Worm (Caenorhabditis elegans): ENCODE data around the gene F52F10.2.

Gene F52F10.2

DNA sequence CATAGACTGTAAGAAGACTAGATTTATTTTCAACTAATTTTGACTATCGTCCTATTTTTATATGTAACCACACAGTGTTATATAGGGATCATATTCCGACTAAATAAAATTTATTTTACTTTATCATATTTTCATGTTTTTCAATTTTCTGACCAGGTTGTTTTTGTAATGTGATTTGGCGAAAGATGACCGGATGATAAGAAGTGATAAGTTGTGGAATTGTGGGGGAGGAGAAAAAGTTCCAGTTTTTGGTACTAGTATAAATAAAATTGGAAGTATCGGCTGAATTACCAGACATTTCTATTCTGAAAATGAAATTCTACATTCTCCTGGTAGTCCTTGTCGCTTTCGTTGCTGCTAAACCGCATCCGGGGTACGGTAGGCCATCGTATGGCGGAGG, 37.5 kb downstream of the F52F10.2 start, which contains the start of gene F16B4.7:
Gene F16B4.7 (plus strand): TSS at position 301 of the 400 bp plus-strand sequence.
- TF ChIP-seq pax-3 (tag; optimal IDR thresholded peaks at IDR 0.05) (no peak), lsy-2 (tag; optimal IDR thresholded peaks at IDR 0.05) (no peak), pqm-1 (tag; optimal IDR thresholded peaks at IDR 0.05) (no peak)

DNA sequence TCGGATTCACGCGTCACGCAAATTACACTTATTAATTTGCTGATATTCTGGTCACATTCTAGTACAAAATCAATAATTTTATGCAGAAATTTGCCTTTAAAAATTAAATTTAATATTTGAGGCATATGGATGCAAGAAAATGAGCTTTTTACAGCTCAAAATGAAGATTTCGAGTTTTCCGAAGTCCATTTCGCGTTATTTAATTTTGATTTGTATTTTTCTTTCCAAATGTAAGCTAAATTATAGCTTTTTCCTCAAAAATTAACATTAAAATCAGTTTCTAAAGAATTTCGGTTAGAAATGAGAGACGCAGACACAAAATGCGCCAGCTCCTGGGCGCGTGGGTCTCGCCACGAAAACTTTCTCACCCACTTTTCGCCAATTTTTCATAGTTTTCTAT, 39.0 kb downstream of the F52F10.2 start, which contains the start of gene F16B4.6:
Gene F16B4.6 (plus strand): TSS at position 301 of the 400 bp plus-strand sequence.
- no peak for TF ChIP-seq mef-2 (tag; optimal IDR thresholded peaks at IDR 0.05)
- no peak for TF ChIP-seq dpl-1 (GFP tag; optimal IDR thresholded peaks at IDR 0.05)
- TF ChIP-seq ama-1 (optimal IDR thresholded peaks at IDR 0.05): no peak
- TF ChIP-seq irx-1 (tag; optimal IDR thresholded peaks at IDR 0.05): no peak
- TF ChIP-seq tbx-2 (tag; optimal IDR thresholded peaks at IDR 0.05): no peak
- no peak for TF ChIP-seq lin-35 (GFP tag; optimal IDR thresholded peaks at IDR 0.05)
- TF ChIP-seq aha-1 (tag; optimal IDR thresholded peaks at IDR 0.05): no peak
- TF ChIP-seq hlh-4 (tag; optimal IDR thresholded peaks at IDR 0.05): no peak
- TF ChIP-seq nhr-90 (tag; optimal IDR thresholded peaks at IDR 0.05; ENCODE audit: poor library complexity): no peak
- no peak for TF ChIP-seq zag-1 (tag; optimal IDR thresholded peaks at IDR 0.05)
- no peak for TF ChIP-seq hlh-17 (GFP tag; optimal IDR thresholded peaks at IDR 0.05; ENCODE audit: borderline replicate concordance)

DNA sequence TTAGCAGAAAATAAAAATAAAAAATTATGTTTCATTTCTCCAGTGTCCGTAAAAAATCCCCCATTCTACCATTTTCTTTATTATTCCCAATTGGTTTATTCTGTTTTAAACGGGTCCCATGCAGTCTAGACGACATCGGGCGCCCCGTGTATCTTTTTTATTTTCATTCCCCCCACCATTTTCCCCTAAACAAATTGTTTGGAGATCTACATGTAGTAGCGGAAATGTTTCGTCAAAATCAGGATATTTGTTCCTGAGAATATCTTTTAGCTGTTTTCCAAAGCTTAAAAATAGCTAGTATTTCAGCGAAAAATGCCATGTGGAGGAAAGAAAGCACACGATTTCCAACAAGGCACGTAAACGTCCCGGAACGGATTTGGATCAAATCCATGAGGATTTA, 40.2 kb downstream of the F52F10.2 start, which contains the start of gene F16B4.5:
Gene F16B4.5 (plus strand): TSS at position 301 of the 400 bp plus-strand sequence.
- TF ChIP-seq hlh-4 (tag; optimal IDR thresholded peaks at IDR 0.05) (no peak), nhr-20 (tag; optimal IDR thresholded peaks at IDR 0.05) (no peak), vab-15 (tag; optimal IDR thresholded peaks at IDR 0.05) (no peak), blmp-1 (tag; optimal IDR thresholded peaks at IDR 0.05) (no peak), aha-1 (tag; optimal IDR thresholded peaks at IDR 0.05) (no peak), nhr-11 (tag; optimal IDR thresholded peaks at IDR 0.05) (no peak), hpl-2 (GFP tag; optimal IDR thresholded peaks at IDR 0.05) (no peak), unc-130 (tag; optimal IDR thresholded peaks at IDR 0.05) (no peak), ets-5 (GFP tag; IDR thresholded peaks at IDR 0.05) (no peak), unc-86 (tag; optimal IDR thresholded peaks at IDR 0.05) (no peak), C04F5.9 (tag; optimal IDR thresholded peaks at IDR 0.05) (no peak), tbx-2 (tag; optimal IDR thresholded peaks at IDR 0.05) (no peak), ceh-88 (GFP tag; IDR thresholded peaks at IDR 0.05) (no peak), Y116A8C.19 (tag; optimal IDR thresholded peaks at IDR 0.05; ENCODE audit: borderline replicate concordance) (no peak), ceh-8 (GFP tag; optimal IDR thresholded peaks at IDR 0.05) (no peak), nhr-12 (tag; optimal IDR thresholded peaks at IDR 0.05) (no peak), sptf-1 (tag; optimal IDR thresholded peaks at IDR 0.05) (no peak), lin-39 (tag; optimal IDR thresholded peaks at IDR 0.05) (no peak)

DNA sequence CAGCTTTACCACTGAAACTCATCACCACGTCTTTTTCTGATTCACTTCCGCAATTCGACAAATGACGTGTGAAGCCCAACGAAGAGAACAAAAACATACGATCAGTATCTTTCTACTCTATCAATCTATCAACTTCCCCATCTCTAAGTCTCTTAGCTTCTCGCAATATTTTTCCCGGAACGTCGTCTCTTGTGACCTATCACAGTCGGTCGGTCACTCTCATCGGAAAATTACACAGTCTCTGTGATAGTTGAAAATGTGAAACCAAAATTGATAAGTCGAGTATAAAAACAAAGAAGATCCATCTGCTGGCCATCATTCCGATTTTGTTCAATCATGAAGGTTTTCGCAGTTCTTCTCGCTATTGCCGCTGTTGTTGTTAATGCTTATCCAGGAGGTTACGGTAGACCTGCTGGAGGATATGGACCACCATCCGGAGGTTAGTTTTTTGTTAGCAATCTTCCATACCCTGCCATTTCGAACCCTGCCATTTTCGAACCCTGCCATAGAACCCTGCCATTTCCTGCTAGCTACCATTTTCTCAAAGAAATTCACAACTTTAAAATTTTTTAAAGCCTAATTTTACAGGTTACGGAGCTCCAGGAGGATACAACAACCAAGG, 46.0 kb downstream of the F52F10.2 start, which contains the start of gene F16B4.4:
Gene F16B4.4 (plus strand): TSS at position 221 of the 622 bp plus-strand sequence.
- no peak for TF ChIP-seq zag-1 (tag; optimal IDR thresholded peaks at IDR 0.05)
- TF ChIP-seq nhr-85 (tag): peak; percentile 74
- peak; percentile 30 for TF ChIP-seq jun-1 (tag; optimal IDR thresholded peaks at IDR 0.05)
- no peak for TF ChIP-seq isw-1 (GFP tag; IDR thresholded peaks at IDR 0.05)
- TF ChIP-seq blmp-1 (tag; optimal IDR thresholded peaks at IDR 0.05): peak; percentile 75
- no peak for TF ChIP-seq mef-2 (tag; optimal IDR thresholded peaks at IDR 0.05)
- TF ChIP-seq lin-39 (tag; optimal IDR thresholded peaks at IDR 0.05): no peak
- TF ChIP-seq pag-3 (tag; optimal IDR thresholded peaks at IDR 0.05; ENCODE audit: borderline replicate concordance, insufficient read depth): no peak
- no peak for TF ChIP-seq nhr-19 (GFP tag; conservative IDR thresholded peaks at IDR 0.05)
- peak; percentile 45 for TF ChIP-seq nhr-20 (tag; optimal IDR thresholded peaks at IDR 0.05)
- no peak for TF ChIP-seq ceh-63 (GFP tag; optimal IDR thresholded peaks at IDR 0.05)
- no peak for TF ChIP-seq mdl-1 (tag; optimal IDR thresholded peaks at IDR 0.05)
- no peak for TF ChIP-seq hlh-4 (tag; optimal IDR thresholded peaks at IDR 0.05)
- peak in 2 of 6 experiments; percentile 58 to 71 for TF ChIP-seq elt-3 (tag; optimal IDR thresholded peaks at IDR 0.05)
- TF ChIP-seq lin-35 (GFP tag; optimal IDR thresholded peaks at IDR 0.05): peak in 1 of 2 experiments; percentile 18
- TF ChIP-seq ceh-8 (GFP tag; optimal IDR thresholded peaks at IDR 0.05): no peak
- no peak for TF ChIP-seq vab-15 (tag; optimal IDR thresholded peaks at IDR 0.05)
- TF ChIP-seq nhr-71 (tag; optimal IDR thresholded peaks at IDR 0.05): peak; percentile 17
- no peak for TF ChIP-seq efl-3 (GFP tag; optimal IDR thresholded peaks at IDR 0.05)
- no peak for TF ChIP-seq egl-13 (tag; optimal IDR thresholded peaks at IDR 0.05)
- no peak for TF ChIP-seq fkh-10 (GFP tag; optimal IDR thresholded peaks at IDR 0.05)
- TF ChIP-seq snpc-4 (tag; optimal IDR thresholded peaks at IDR 0.05): no peak
- TF ChIP-seq pqm-1 (tag; optimal IDR thresholded peaks at IDR 0.05): no peak
- TF ChIP-seq lir-3 (tag; optimal IDR thresholded peaks at IDR 0.05; ENCODE audit: poor library complexity): no peak
- TF ChIP-seq ets-5 (GFP tag; IDR thresholded peaks at IDR 0.05): no peak
- TF ChIP-seq unc-30 (tag; optimal IDR thresholded peaks at IDR 0.05): no peak
- TF ChIP-seq aly-2 (tag; optimal IDR thresholded peaks at IDR 0.05): no peak

Measured in whole organism, L1 larva.